Worm (Caenorhabditis elegans) whole organism, L3 larva: ENCODE measurements around the gene Y76B12C.8.

Experiments
- ama-1 ChIP-seq: fragments of 150-350 bp; optimal IDR thresholded peaks from 2 replicates; lab custom pipeline; 2018
- lsy-12 ChIP-seq: sonication (generic microtip); optimal IDR thresholded peaks from 2 replicates; lab custom pipeline; 2016; ENCODE audit warnings: mild to moderate bottlenecking, missing genetic modification characterization, missing compliant biosample characterization
- nhr-76 ChIP-seq: fragments of 150-350 bp; sonication (generic microtip); optimal IDR thresholded peaks from 5 replicates; lab custom pipeline; 2014; ENCODE audit warnings: missing biosample characterization, missing genetic modification characterization
- snpc-4 ChIP-seq: fragments of 150-350 bp; optimal IDR thresholded peaks from 2 replicates; lab custom pipeline; 2014; ENCODE audit warnings: missing biosample characterization, missing genetic modification characterization
- ztf-11 ChIP-seq: fragments of 150-350 bp; optimal IDR thresholded peaks from 2 replicates; lab custom pipeline; 2014; ENCODE audit warnings: missing biosample characterization, missing genetic modification characterization

ce11 chrIV:1953132-1953629 lies 26.6 kb upstream of the Y76B12C.8 start, which contains the start of gene F52C12.2:
- TF ChIP-seq ztf-11 (tag; lab: Kevin White, UChicago) (no peak), snpc-4 (no peak), lsy-12 (tag; lab: Kevin White, UChicago) (no peak), ama-1 (lab: Kevin White, UChicago) (no peak), nhr-76 (tag; lab: Kevin White, UChicago) (no peak)
